Worm (Caenorhabditis elegans) whole organism, L3 larva: Measurements from ENCODE around the gene C50H2.5.

ENCODE experiments used
- ama-1 ChIP-seq: fragments of 150-350 bp; optimal IDR thresholded peaks from 2 replicates; lab custom pipeline; 2018
- ceh-16 ChIP-seq: sonication (generic microtip); optimal IDR thresholded peaks from 2 replicates; lab custom pipeline; 2017; ENCODE audit warnings: missing biosample characterization, missing genetic modification characterization
- ceh-28 ChIP-seq: fragments of 150-350 bp; optimal IDR thresholded peaks from 2 replicates; lab custom pipeline; 2014; ENCODE audit warnings: missing biosample characterization, missing genetic modification reagents, missing genetic modification characterization
- egl-27 ChIP-seq: sonication (generic microtip); optimal IDR thresholded peaks from 4 replicates; lab custom pipeline; 2017; ENCODE audit warnings: missing biosample characterization, missing genetic modification reagents, missing genetic modification characterization
- egl-5 ChIP-seq: fragments of 150-350 bp; optimal IDR thresholded peaks from 2 replicates; lab custom pipeline; 2017; ENCODE audit warnings: missing biosample characterization, missing genetic modification reagents, missing genetic modification characterization, inconsistent platforms
- elt-1 ChIP-seq: fragments of 150-350 bp; optimal IDR thresholded peaks from 2 replicates; lab custom pipeline; 2014; ENCODE audit warnings: missing biosample characterization, missing genetic modification characterization
- elt-2 ChIP-seq: sonication (generic microtip); optimal IDR thresholded peaks from 2 replicates; lab custom pipeline; 2016; ENCODE audit warnings: missing genetic modification reagents, mild to moderate bottlenecking, missing genetic modification characterization, missing compliant biosample characterization
- elt-3 ChIP-seq, 3 experiments: fragments of 150-350 bp in 1 of 3; sonication (generic microtip) in 2 of 3; optimal IDR thresholded peaks; 2 replicates in 2 of 3; 4 replicates in 1 of 3; lab custom pipeline; 2014 to 2017; ENCODE audit warnings: missing biosample characterization in 3 of 3, missing genetic modification characterization in 3 of 3
- eor-1 ChIP-seq, 2 experiments: fragments of 150-350 bp; optimal IDR thresholded peaks; 2 replicates each; lab custom pipeline; 2014 to 2018; ENCODE audit warnings: missing biosample characterization in 2 of 2, missing genetic modification characterization in 2 of 2
- fkh-10 ChIP-seq: sonication (generic microtip); optimal IDR thresholded peaks from 2 replicates; lab custom pipeline; 2017; ENCODE audit warnings: missing biosample characterization, missing genetic modification reagents, missing genetic modification characterization
- fkh-2 ChIP-seq: fragments of 150-350 bp; optimal IDR thresholded peaks from 2 replicates; lab custom pipeline; 2014; ENCODE audit warnings: missing biosample characterization, missing genetic modification reagents, missing genetic modification characterization
- fos-1 ChIP-seq: fragments of 150-350 bp; optimal IDR thresholded peaks from 2 replicates; lab custom pipeline; 2014; ENCODE audit warnings: missing biosample characterization, missing genetic modification characterization
- hmg-11 ChIP-seq: sonication (generic microtip); optimal IDR thresholded peaks from 2 replicates; lab custom pipeline; 2016; ENCODE audit warnings: missing genetic modification characterization, missing compliant biosample characterization
- jun-1 ChIP-seq: fragments of 150-350 bp; optimal IDR thresholded peaks from 2 replicates; lab custom pipeline; 2014; ENCODE audit warnings: missing biosample characterization, missing genetic modification reagents, missing genetic modification characterization
- lin-15B ChIP-seq: fragments of 150-350 bp; optimal IDR thresholded peaks from 2 replicates; lab custom pipeline; 2014; ENCODE audit warnings: missing biosample characterization, missing genetic modification characterization
- lin-39 ChIP-seq: fragments of 150-350 bp; optimal IDR thresholded peaks from 2 replicates; lab custom pipeline; 2018; ENCODE audit warnings: missing biosample characterization, missing genetic modification reagents, missing genetic modification characterization
- mdl-1 ChIP-seq: fragments of 150-350 bp; optimal IDR thresholded peaks from 2 replicates; lab custom pipeline; 2014; ENCODE audit warnings: missing biosample characterization, missing genetic modification characterization
- mml-1 ChIP-seq: fragments of 150-350 bp; sonication (generic microtip); optimal IDR thresholded peaks from 3 replicates; lab custom pipeline; 2014; ENCODE audit warnings: missing biosample characterization, missing genetic modification characterization
- nfya-1 ChIP-seq: sonication (generic microtip); optimal IDR thresholded peaks from 2 replicates; lab custom pipeline; 2017; ENCODE audit warnings: missing genetic modification characterization, mild to moderate bottlenecking, missing compliant biosample characterization, antibody characterized with exemption, moderate library complexity; ENCODE audit not compliant: insufficient read depth
- nhr-11 ChIP-seq: fragments of 150-350 bp; optimal IDR thresholded peaks from 2 replicates; lab custom pipeline; 2014; ENCODE audit warnings: missing biosample characterization, missing genetic modification characterization
- nhr-12 ChIP-seq: fragments of 150-350 bp; optimal IDR thresholded peaks from 2 replicates; lab custom pipeline; 2014; ENCODE audit warnings: missing biosample characterization, missing genetic modification characterization
- nhr-23 ChIP-seq: fragments of 150-350 bp; optimal IDR thresholded peaks from 2 replicates; lab custom pipeline; 2014; ENCODE audit warnings: missing biosample characterization, missing genetic modification reagents, missing genetic modification characterization
- nhr-237 ChIP-seq: fragments of 150-350 bp; optimal IDR thresholded peaks from 2 replicates; lab custom pipeline; 2014; ENCODE audit warnings: missing biosample characterization, missing genetic modification characterization
- nhr-25 ChIP-seq: sonication (generic microtip); optimal IDR thresholded peaks from 2 replicates; lab custom pipeline; 2017; ENCODE audit warnings: missing biosample characterization, missing genetic modification characterization
- nhr-28 ChIP-seq: fragments of 150-350 bp; optimal IDR thresholded peaks from 2 replicates; lab custom pipeline; 2014; ENCODE audit warnings: missing biosample characterization, missing genetic modification characterization
- nhr-67 ChIP-seq: fragments of 150-350 bp; optimal IDR thresholded peaks from 2 replicates; lab custom pipeline; 2014; ENCODE audit warnings: missing biosample characterization, missing genetic modification characterization
- nhr-76 ChIP-seq: fragments of 150-350 bp; sonication (generic microtip); optimal IDR thresholded peaks from 5 replicates; lab custom pipeline; 2014; ENCODE audit warnings: missing biosample characterization, missing genetic modification characterization
- pha-4 ChIP-seq: fragments of 150-350 bp; optimal IDR thresholded peaks from 2 replicates; lab custom pipeline; 2014; ENCODE audit warnings: missing biosample characterization, missing genetic modification reagents, missing genetic modification characterization
- pqm-1 ChIP-seq: fragments of 150-350 bp; optimal IDR thresholded peaks from 2 replicates; lab custom pipeline; 2017; ENCODE audit warnings: missing biosample characterization, missing genetic modification characterization, inconsistent platforms
- sea-2 ChIP-seq: fragments of 150-350 bp; sonication (generic microtip); optimal IDR thresholded peaks from 4 replicates; lab custom pipeline; 2014; ENCODE audit warnings: missing biosample characterization, missing genetic modification reagents, missing genetic modification characterization
- skn-1 ChIP-seq: fragments of 150-350 bp; optimal IDR thresholded peaks from 2 replicates; lab custom pipeline; 2014; ENCODE audit warnings: missing biosample characterization, missing genetic modification characterization
- snpc-4 ChIP-seq: fragments of 150-350 bp; optimal IDR thresholded peaks from 2 replicates; lab custom pipeline; 2014; ENCODE audit warnings: missing biosample characterization, missing genetic modification characterization
- tbx-2 ChIP-seq: sonication (generic microtip); optimal IDR thresholded peaks from 2 replicates; lab custom pipeline; 2016; ENCODE audit warnings: mild to moderate bottlenecking, missing genetic modification characterization, missing compliant biosample characterization
- zag-1 ChIP-seq: fragments of 150-350 bp; optimal IDR thresholded peaks from 2 replicates; lab custom pipeline; 2014; ENCODE audit warnings: missing biosample characterization, missing genetic modification characterization
- ztf-11 ChIP-seq: fragments of 150-350 bp; optimal IDR thresholded peaks from 2 replicates; lab custom pipeline; 2014; ENCODE audit warnings: missing biosample characterization, missing genetic modification characterization
- ztf-4 ChIP-seq: fragments of 150-350 bp; optimal IDR thresholded peaks from 2 replicates; lab custom pipeline; 2014; ENCODE audit warnings: missing biosample characterization, missing genetic modification characterization

The C50H2.5 gene

DNA sequence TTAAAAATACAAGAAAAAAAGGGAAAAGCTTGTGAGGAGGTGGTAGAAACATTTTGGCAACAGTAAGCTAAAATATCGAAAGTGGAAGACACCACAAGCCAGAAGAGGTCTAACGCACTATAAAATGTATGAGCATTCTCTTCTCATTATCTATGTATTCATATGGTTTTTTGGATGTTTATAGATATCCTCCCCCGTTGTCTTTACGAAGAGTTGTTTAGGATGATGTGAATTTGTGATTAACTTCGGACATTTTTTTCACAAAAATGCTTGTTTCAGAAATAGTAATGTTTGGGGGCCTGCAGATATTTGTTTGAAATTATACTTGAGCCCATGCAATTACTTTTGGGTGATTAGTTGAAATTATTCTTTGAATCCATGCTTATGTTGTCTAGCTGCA lies 3.5 kb upstream of the C50H2.5 start, which contains the start of gene mec-9:
TSS of gene mec-9 (minus strand) at position 101 of the 400 bp plus-strand sequence.
- TF ChIP-seq mdl-1 (tag; lab: Kevin White, UChicago) (no peak), nhr-12 (tag; lab: Kevin White, UChicago) (no peak), skn-1 (tag; lab: Kevin White, UChicago) (no peak), nhr-76 (no peak), fkh-2 (tag; lab: Kevin White, UChicago) (no peak), elt-1 (tag; lab: Kevin White, UChicago) (no peak)

DNA sequence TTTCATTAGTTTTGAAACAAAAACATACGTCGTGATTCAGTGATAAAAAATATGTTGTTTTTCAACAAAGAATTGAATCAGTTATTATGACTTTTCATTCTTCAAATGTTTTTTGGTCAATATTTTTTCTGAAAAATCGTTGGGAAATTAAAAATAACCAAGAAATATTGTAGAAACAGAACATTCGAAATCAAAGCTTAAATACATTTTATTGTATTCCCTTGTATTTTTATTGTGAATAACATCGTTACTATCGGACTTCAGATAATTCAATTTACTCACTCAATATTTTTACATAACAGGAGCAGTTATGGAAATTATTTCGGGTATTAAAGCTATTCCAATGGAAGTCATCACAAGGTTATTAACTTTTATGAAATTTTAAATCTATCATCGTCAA lies 1.8 kb upstream of the C50H2.5 start, which contains the start of gene C50H2.4:
TSS of gene C50H2.4 (plus strand) at position 301 of the 400 bp plus-strand sequence.
- no peak for TF ChIP-seq fos-1 (tag; lab: Kevin White, UChicago)
- no peak for TF ChIP-seq zag-1 (tag; lab: Kevin White, UChicago)
- no peak for TF ChIP-seq tbx-2 (tag; lab: Kevin White, UChicago)
- TF ChIP-seq nhr-76: no peak
- TF ChIP-seq pqm-1: no peak
- TF ChIP-seq mdl-1 (tag; lab: Kevin White, UChicago): no peak
- no peak for TF ChIP-seq elt-1 (tag; lab: Kevin White, UChicago)
- no peak for TF ChIP-seq nhr-237 (tag; lab: Kevin White, UChicago)
- no peak for TF ChIP-seq ama-1 (lab: Kevin White, UChicago)
- no peak for TF ChIP-seq nhr-28 (tag; lab: Kevin White, UChicago)

DNA sequence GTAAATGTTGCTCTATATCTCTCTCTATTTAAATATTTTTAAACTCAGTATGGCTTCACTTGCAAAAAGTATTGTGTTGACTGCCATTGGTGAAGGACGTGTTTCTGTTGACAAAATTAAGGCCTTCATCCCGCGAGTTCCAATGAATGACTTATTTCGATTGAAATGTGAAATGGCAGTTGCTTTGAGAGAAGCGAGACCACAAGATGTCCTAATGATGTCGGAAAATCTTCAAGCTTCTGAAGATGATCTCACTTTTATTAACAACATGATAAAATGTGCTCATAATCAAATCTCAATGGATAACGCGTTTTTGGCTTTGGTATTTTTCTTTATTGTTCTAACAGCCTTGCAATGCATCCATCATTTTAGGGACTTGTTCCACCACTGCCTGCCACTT lies 2.8 kb downstream of the C50H2.5 start, which contains the start of gene ceh-75:
TSS of gene ceh-75 (plus strand) at position 50 of the 400 bp plus-strand sequence.
- TF ChIP-seq egl-5 (tag; lab: Kevin White, UChicago) (no peak), lin-39 (tag; lab: Kevin White, UChicago) (no peak), elt-2 (tag; lab: Kevin White, UChicago) (no peak), elt-3 (tag; optimal IDR thresholded peaks at IDR 0.05; lab: Kevin White, UChicago) (no peak), mdl-1 (tag; lab: Kevin White, UChicago) (no peak), egl-27 (tag; lab: Kevin White, UChicago) (no peak), hmg-11 (no peak)

DNA sequence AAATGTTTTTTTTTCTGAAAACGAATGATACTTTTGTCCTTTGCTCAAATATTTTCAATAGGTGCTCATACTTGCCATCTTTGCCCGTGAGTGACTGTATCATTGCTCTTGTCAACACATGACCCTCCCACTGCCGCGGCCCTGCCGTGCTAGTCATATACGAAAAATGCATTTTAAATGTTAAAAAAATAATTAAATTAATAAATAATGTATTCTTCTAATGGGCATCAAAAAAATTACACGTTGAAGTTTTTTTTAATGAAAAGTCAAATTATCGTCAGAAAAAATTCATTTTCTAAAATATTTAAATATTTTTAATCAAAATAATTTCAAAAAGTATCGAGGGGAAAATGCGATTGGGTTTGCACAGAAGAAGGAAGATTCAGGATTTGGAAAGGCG lies 4.0 kb downstream of the C50H2.5 start, which contains the start of gene C50H2.7:
TSS of gene C50H2.7 (plus strand) at position 301 of the 400 bp plus-strand sequence.
- no peak for TF ChIP-seq eor-1 (tag; optimal IDR thresholded peaks at IDR 0.05; lab: Kevin White, UChicago)
- no peak for TF ChIP-seq elt-2 (tag; lab: Kevin White, UChicago)
- no peak for TF ChIP-seq nhr-25 (tag; lab: Kevin White, UChicago)
- no peak for TF ChIP-seq sea-2 (GFP tag; lab: Kevin White, UChicago)
- no peak for TF ChIP-seq egl-5 (tag; lab: Kevin White, UChicago)
- TF ChIP-seq ceh-16 (tag; lab: Kevin White, UChicago): no peak
- TF ChIP-seq nhr-23 (tag; lab: Kevin White, UChicago): no peak
- no peak for TF ChIP-seq mml-1 (tag; lab: Kevin White, UChicago)
- no peak for TF ChIP-seq elt-3 (tag; optimal IDR thresholded peaks at IDR 0.05; lab: Kevin White, UChicago)
- no peak for TF ChIP-seq ceh-28 (tag; lab: Kevin White, UChicago)
- no peak for TF ChIP-seq mdl-1 (tag; lab: Kevin White, UChicago)
- TF ChIP-seq nhr-237 (tag; lab: Kevin White, UChicago): no peak
- no peak for TF ChIP-seq ztf-11 (tag; lab: Kevin White, UChicago)
- no peak for TF ChIP-seq nhr-28 (tag; lab: Kevin White, UChicago)
- no peak for TF ChIP-seq fkh-10
- TF ChIP-seq nhr-12 (tag; lab: Kevin White, UChicago): no peak
- no peak for TF ChIP-seq ztf-4 (tag; lab: Kevin White, UChicago)
- no peak for TF ChIP-seq nhr-67 (tag; lab: Kevin White, UChicago)
- no peak for TF ChIP-seq nfya-1 (tag; lab: Kevin White, UChicago)

DNA sequence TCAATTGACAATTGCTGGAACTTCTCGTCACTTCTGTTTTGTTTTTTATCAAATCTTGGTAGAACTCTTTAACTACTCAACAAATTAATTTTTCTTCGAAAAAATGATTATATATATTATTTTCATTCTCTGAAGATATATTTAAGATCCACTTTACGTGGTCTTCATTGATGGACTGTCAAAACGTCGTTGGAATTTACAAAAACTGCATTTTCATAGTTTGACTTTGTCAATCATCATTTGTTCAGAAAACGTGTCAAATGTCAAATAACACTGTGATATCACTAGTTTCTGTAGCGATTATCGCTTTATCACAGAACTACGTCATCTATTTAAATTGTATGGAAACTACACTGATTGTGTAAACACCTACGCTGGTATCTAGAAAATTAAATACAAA lies 5.9 kb downstream of the C50H2.5 start:
- TF ChIP-seq pqm-1 (peak; percentile 25), elt-2 (tag; lab: Kevin White, UChicago) (peak; percentile 41), snpc-4 (no peak)

DNA sequence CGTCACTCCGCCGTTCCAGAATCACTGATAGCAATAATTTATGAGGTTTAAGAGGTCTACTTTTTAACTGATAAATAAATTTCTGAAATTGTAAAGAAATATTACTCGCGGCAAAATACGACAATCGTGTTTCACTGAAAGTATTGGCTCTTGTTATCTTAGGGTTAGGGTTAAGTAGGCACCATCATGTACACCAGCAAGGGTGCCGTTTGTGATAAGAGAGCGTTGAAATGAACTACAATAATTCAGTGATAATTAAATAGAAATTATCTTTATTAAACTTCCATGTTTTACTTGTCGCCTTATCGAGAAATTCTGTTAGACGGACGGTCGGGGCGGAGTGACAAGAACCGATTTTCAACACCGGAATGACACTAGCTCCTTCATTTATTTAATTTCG lies 7.1 kb downstream of the C50H2.5 start:
- TF ChIP-seq jun-1 (tag; lab: Kevin White, UChicago) (peak; percentile 64), pqm-1 (peak; percentile 76), ama-1 (lab: Kevin White, UChicago) (no peak), lin-39 (tag; lab: Kevin White, UChicago) (no peak), egl-27 (tag; lab: Kevin White, UChicago) (no peak), nhr-11 (tag; lab: Kevin White, UChicago) (no peak), elt-2 (tag; lab: Kevin White, UChicago) (peak; percentile 97), sea-2 (GFP tag; lab: Kevin White, UChicago) (no peak), nfya-1 (tag; lab: Kevin White, UChicago) (no peak), nhr-76 (no peak), egl-5 (tag; lab: Kevin White, UChicago) (no peak), pha-4 (tag; lab: Kevin White, UChicago) (peak; percentile 4), hmg-11 (no peak), lin-15B (tag; lab: Kevin White, UChicago) (no peak), fos-1 (tag; lab: Kevin White, UChicago) (no peak)
